Fruit fly (Drosophila melanogaster): Measurements from ENCODE around the gene Fadd.

- TF ChIP-seq CG33017 (tag; optimal IDR thresholded peaks at IDR 0.05), result no peak
- TF ChIP-seq cnc (optimal IDR thresholded peaks at IDR 0.05), result no peak
- no peak for TF ChIP-seq tj (GFP tag; optimal IDR thresholded peaks at IDR 0.05)
- no peak for TF ChIP-seq CG5204 (GFP tag; optimal IDR thresholded peaks at IDR 0.05)
Measured at dm6 chr3R:21991603-21992002, 42.7 kb upstream of the Fadd start.

All from whole organism, adult.